Worm (Caenorhabditis elegans): ENCODE data around the gene mstr-2.

ce11 chrIII:4456579-4456978 lies 12.3 kb upstream of the mstr-2 start:
- TF ChIP-seq nhr-11 (tag; optimal IDR thresholded peaks at IDR 0.05) (no peak), rbr-2 (tag; optimal IDR thresholded peaks at IDR 0.05) (peak; percentile 24), lin-39 (tag; optimal IDR thresholded peaks at IDR 0.05) (no peak), ceh-82 (tag; optimal IDR thresholded peaks at IDR 0.05) (no peak), nhr-25 (tag; optimal IDR thresholded peaks at IDR 0.05; ENCODE audit: borderline replicate concordance, insufficient read depth) (no peak), nhr-102 (tag; optimal IDR thresholded peaks at IDR 0.05) (no peak), Y75B8A.6 (GFP tag; IDR thresholded peaks at IDR 0.05) (no peak), lsy-2 (tag; optimal IDR thresholded peaks at IDR 0.05) (peak in 1 of 2 experiments; percentile 57), skn-1 (tag; optimal IDR thresholded peaks at IDR 0.05) (no peak)

Data from whole organism, L4 larva.